Worm (Caenorhabditis elegans) whole organism, L3 larva: ENCODE data around the gene gex-4.
A peak's percentile ranks its signal among the peaks of the same experiment; 100 is the strongest.

Experiments
- R02D3.7 ChIP-seq: fragments of 150-350 bp; optimal IDR thresholded peaks from 2 replicates; lab custom pipeline; 2014; ENCODE audit warnings: missing biosample characterization, missing genetic modification characterization
- ZK546.5 ChIP-seq: sonication (generic microtip); optimal IDR thresholded peaks from 2 replicates; lab custom pipeline; 2017; ENCODE audit warnings: missing biosample characterization, missing genetic modification characterization
- aly-2 ChIP-seq: fragments of 150-350 bp; optimal IDR thresholded peaks from 2 replicates; lab custom pipeline; 2014; ENCODE audit warnings: missing biosample characterization, missing genetic modification characterization
- ama-1 ChIP-seq: fragments of 150-350 bp; optimal IDR thresholded peaks from 2 replicates; lab custom pipeline; 2018
- ceh-16 ChIP-seq: sonication (generic microtip); optimal IDR thresholded peaks from 2 replicates; lab custom pipeline; 2017; ENCODE audit warnings: missing biosample characterization, missing genetic modification characterization
- ceh-28 ChIP-seq: fragments of 150-350 bp; optimal IDR thresholded peaks from 2 replicates; lab custom pipeline; 2014; ENCODE audit warnings: missing biosample characterization, missing genetic modification reagents, missing genetic modification characterization
- ceh-82 ChIP-seq: fragments of 150-350 bp; optimal IDR thresholded peaks from 2 replicates; lab custom pipeline; 2014; ENCODE audit warnings: missing biosample characterization, missing genetic modification characterization
- ceh-9 ChIP-seq: sonication (generic microtip); optimal IDR thresholded peaks from 2 replicates; lab custom pipeline; 2018; ENCODE audit warnings: missing biosample characterization, missing genetic modification characterization
- daf-12 ChIP-seq: fragments of 150-350 bp; optimal IDR thresholded peaks from 2 replicates; lab custom pipeline; 2014; ENCODE audit warnings: missing biosample characterization, missing genetic modification reagents, missing genetic modification characterization
- egl-27 ChIP-seq: sonication (generic microtip); optimal IDR thresholded peaks from 4 replicates; lab custom pipeline; 2017; ENCODE audit warnings: missing biosample characterization, missing genetic modification reagents, missing genetic modification characterization
- egl-5 ChIP-seq: fragments of 150-350 bp; optimal IDR thresholded peaks from 2 replicates; lab custom pipeline; 2017; ENCODE audit warnings: missing biosample characterization, missing genetic modification reagents, missing genetic modification characterization, inconsistent platforms
- elt-1 ChIP-seq: fragments of 150-350 bp; optimal IDR thresholded peaks from 2 replicates; lab custom pipeline; 2014; ENCODE audit warnings: missing biosample characterization, missing genetic modification characterization
- elt-2 ChIP-seq: sonication (generic microtip); optimal IDR thresholded peaks from 2 replicates; lab custom pipeline; 2016; ENCODE audit warnings: missing genetic modification reagents, mild to moderate bottlenecking, missing genetic modification characterization, missing compliant biosample characterization
- elt-3 ChIP-seq, 3 experiments: fragments of 150-350 bp in 1 of 3; sonication (generic microtip) in 2 of 3; optimal IDR thresholded peaks; 2 replicates in 2 of 3; 4 replicates in 1 of 3; lab custom pipeline; 2014 to 2017; ENCODE audit warnings: missing biosample characterization in 3 of 3, missing genetic modification characterization in 3 of 3
- eor-1 ChIP-seq, 2 experiments: fragments of 150-350 bp; optimal IDR thresholded peaks; 2 replicates each; lab custom pipeline; 2014 to 2018; ENCODE audit warnings: missing biosample characterization in 2 of 2, missing genetic modification characterization in 2 of 2
- fkh-10 ChIP-seq: sonication (generic microtip); optimal IDR thresholded peaks from 2 replicates; lab custom pipeline; 2017; ENCODE audit warnings: missing biosample characterization, missing genetic modification reagents, missing genetic modification characterization
- fkh-2 ChIP-seq: fragments of 150-350 bp; optimal IDR thresholded peaks from 2 replicates; lab custom pipeline; 2014; ENCODE audit warnings: missing biosample characterization, missing genetic modification reagents, missing genetic modification characterization
- fos-1 ChIP-seq: fragments of 150-350 bp; optimal IDR thresholded peaks from 2 replicates; lab custom pipeline; 2014; ENCODE audit warnings: missing biosample characterization, missing genetic modification characterization
- hmg-11 ChIP-seq: sonication (generic microtip); optimal IDR thresholded peaks from 2 replicates; lab custom pipeline; 2016; ENCODE audit warnings: missing genetic modification characterization, missing compliant biosample characterization
- jun-1 ChIP-seq: fragments of 150-350 bp; optimal IDR thresholded peaks from 2 replicates; lab custom pipeline; 2014; ENCODE audit warnings: missing biosample characterization, missing genetic modification reagents, missing genetic modification characterization
- lin-15B ChIP-seq: fragments of 150-350 bp; optimal IDR thresholded peaks from 2 replicates; lab custom pipeline; 2014; ENCODE audit warnings: missing biosample characterization, missing genetic modification characterization
- lin-39 ChIP-seq: fragments of 150-350 bp; optimal IDR thresholded peaks from 2 replicates; lab custom pipeline; 2018; ENCODE audit warnings: missing biosample characterization, missing genetic modification reagents, missing genetic modification characterization
- lsy-12 ChIP-seq: sonication (generic microtip); optimal IDR thresholded peaks from 2 replicates; lab custom pipeline; 2016; ENCODE audit warnings: mild to moderate bottlenecking, missing genetic modification characterization, missing compliant biosample characterization
- mdl-1 ChIP-seq: fragments of 150-350 bp; optimal IDR thresholded peaks from 2 replicates; lab custom pipeline; 2014; ENCODE audit warnings: missing biosample characterization, missing genetic modification characterization
- mml-1 ChIP-seq: fragments of 150-350 bp; sonication (generic microtip); optimal IDR thresholded peaks from 3 replicates; lab custom pipeline; 2014; ENCODE audit warnings: missing biosample characterization, missing genetic modification characterization
- nfya-1 ChIP-seq: sonication (generic microtip); optimal IDR thresholded peaks from 2 replicates; lab custom pipeline; 2017; ENCODE audit warnings: missing genetic modification characterization, mild to moderate bottlenecking, missing compliant biosample characterization, antibody characterized with exemption, moderate library complexity; ENCODE audit not compliant: insufficient read depth
- nhr-11 ChIP-seq: fragments of 150-350 bp; optimal IDR thresholded peaks from 2 replicates; lab custom pipeline; 2014; ENCODE audit warnings: missing biosample characterization, missing genetic modification characterization
- nhr-12 ChIP-seq: fragments of 150-350 bp; optimal IDR thresholded peaks from 2 replicates; lab custom pipeline; 2014; ENCODE audit warnings: missing biosample characterization, missing genetic modification characterization
- nhr-23 ChIP-seq: fragments of 150-350 bp; optimal IDR thresholded peaks from 2 replicates; lab custom pipeline; 2014; ENCODE audit warnings: missing biosample characterization, missing genetic modification reagents, missing genetic modification characterization
- nhr-237 ChIP-seq: fragments of 150-350 bp; optimal IDR thresholded peaks from 2 replicates; lab custom pipeline; 2014; ENCODE audit warnings: missing biosample characterization, missing genetic modification characterization
- nhr-25 ChIP-seq: sonication (generic microtip); optimal IDR thresholded peaks from 2 replicates; lab custom pipeline; 2017; ENCODE audit warnings: missing biosample characterization, missing genetic modification characterization
- nhr-28 ChIP-seq: fragments of 150-350 bp; optimal IDR thresholded peaks from 2 replicates; lab custom pipeline; 2014; ENCODE audit warnings: missing biosample characterization, missing genetic modification characterization
- nhr-43 ChIP-seq: sonication (generic microtip); optimal IDR thresholded peaks from 2 replicates; lab custom pipeline; 2016; ENCODE audit warnings: mild to moderate bottlenecking, missing genetic modification characterization, missing compliant biosample characterization; ENCODE audit not compliant: poor library complexity, severe bottlenecking
- nhr-67 ChIP-seq: fragments of 150-350 bp; optimal IDR thresholded peaks from 2 replicates; lab custom pipeline; 2014; ENCODE audit warnings: missing biosample characterization, missing genetic modification characterization
- nhr-76 ChIP-seq: fragments of 150-350 bp; sonication (generic microtip); optimal IDR thresholded peaks from 5 replicates; lab custom pipeline; 2014; ENCODE audit warnings: missing biosample characterization, missing genetic modification characterization
- nhr-77 ChIP-seq: fragments of 150-350 bp; optimal IDR thresholded peaks from 2 replicates; lab custom pipeline; 2014; ENCODE audit warnings: missing biosample characterization, missing genetic modification characterization
- pha-4 ChIP-seq: fragments of 150-350 bp; optimal IDR thresholded peaks from 2 replicates; lab custom pipeline; 2014; ENCODE audit warnings: missing biosample characterization, missing genetic modification reagents, missing genetic modification characterization
- pqm-1 ChIP-seq: fragments of 150-350 bp; optimal IDR thresholded peaks from 2 replicates; lab custom pipeline; 2017; ENCODE audit warnings: missing biosample characterization, missing genetic modification characterization, inconsistent platforms
- sea-2 ChIP-seq: fragments of 150-350 bp; sonication (generic microtip); optimal IDR thresholded peaks from 4 replicates; lab custom pipeline; 2014; ENCODE audit warnings: missing biosample characterization, missing genetic modification reagents, missing genetic modification characterization
- skn-1 ChIP-seq: fragments of 150-350 bp; optimal IDR thresholded peaks from 2 replicates; lab custom pipeline; 2014; ENCODE audit warnings: missing biosample characterization, missing genetic modification characterization
- snpc-4 ChIP-seq: fragments of 150-350 bp; optimal IDR thresholded peaks from 2 replicates; lab custom pipeline; 2014; ENCODE audit warnings: missing biosample characterization, missing genetic modification characterization
- tbx-2 ChIP-seq: sonication (generic microtip); optimal IDR thresholded peaks from 2 replicates; lab custom pipeline; 2016; ENCODE audit warnings: mild to moderate bottlenecking, missing genetic modification characterization, missing compliant biosample characterization
- unc-39 ChIP-seq: sonication (generic microtip); optimal IDR thresholded peaks from 4 replicates; lab custom pipeline; 2017; ENCODE audit warnings: missing biosample characterization, missing genetic modification characterization
- unc-62 ChIP-seq: fragments of 150-350 bp; sonication (generic microtip); optimal IDR thresholded peaks from 4 replicates; lab custom pipeline; 2014; ENCODE audit warnings: missing biosample characterization, missing genetic modification reagents, missing genetic modification characterization
- zag-1 ChIP-seq: fragments of 150-350 bp; optimal IDR thresholded peaks from 2 replicates; lab custom pipeline; 2014; ENCODE audit warnings: missing biosample characterization, missing genetic modification characterization
- ztf-11 ChIP-seq: fragments of 150-350 bp; optimal IDR thresholded peaks from 2 replicates; lab custom pipeline; 2014; ENCODE audit warnings: missing biosample characterization, missing genetic modification characterization
- ztf-4 ChIP-seq: fragments of 150-350 bp; optimal IDR thresholded peaks from 2 replicates; lab custom pipeline; 2014; ENCODE audit warnings: missing biosample characterization, missing genetic modification characterization

Gene gex-4

ce11 chrIII:12250114-12250792, 31.8 kb upstream of the gex-4 start, which contains the start of the genes tim-1 and Y75B8A.23:
Gene tim-1, minus strand, starts transcription at chrIII:12250164.
Gene Y75B8A.23, plus strand, starts transcription at chrIII:12250660.
- TF ChIP-seq nhr-23 (tag; lab: Kevin White, UChicago), result peak; percentile 98
- peak; percentile 78 for TF ChIP-seq elt-2 (tag; lab: Kevin White, UChicago)
- peak; percentile 63 for TF ChIP-seq nhr-28 (tag; lab: Kevin White, UChicago)
- TF ChIP-seq jun-1, result peak; percentile 94
- TF ChIP-seq ceh-82 (tag; lab: Kevin White, UChicago), result peak; percentile 84
- no peak for TF ChIP-seq ceh-9 (tag; lab: Kevin White, UChicago)
- TF ChIP-seq egl-5, result peak; percentile 82
- TF ChIP-seq aly-2 (tag; lab: Kevin White, UChicago), result peak; percentile 85
- TF ChIP-seq nfya-1 (tag; lab: Kevin White, UChicago), result peak; percentile 98
- peak; percentile 74 for TF ChIP-seq tbx-2 (tag; lab: Kevin White, UChicago)
- no peak for TF ChIP-seq nhr-237 (tag; lab: Kevin White, UChicago)
- TF ChIP-seq skn-1 (tag; lab: Kevin White, UChicago), result peak; percentile 90
- TF ChIP-seq lin-39 (tag; lab: Kevin White, UChicago), result peak; percentile 96
- TF ChIP-seq elt-3 (tag; optimal IDR thresholded peaks at IDR 0.05; lab: Kevin White, UChicago), result peak in 2 of 3 experiments; percentile 31 to 82
- peak; percentile 70 for TF ChIP-seq nhr-77 (tag; lab: Kevin White, UChicago)
- TF ChIP-seq fkh-10 (GFP tag; lab: Kevin White, UChicago), result peak; percentile 56
- peak; percentile 36 for TF ChIP-seq nhr-11 (tag; lab: Kevin White, UChicago)
- no peak for TF ChIP-seq nhr-67 (tag; lab: Kevin White, UChicago)
- peak; percentile 75 for TF ChIP-seq unc-62
- peak; percentile 88 for TF ChIP-seq pqm-1 (tag; lab: Kevin White, UChicago)
- TF ChIP-seq R02D3.7 (tag; lab: Kevin White, UChicago), result peak; percentile 85
- peak; percentile 51 for TF ChIP-seq ztf-4 (tag; lab: Kevin White, UChicago)
- TF ChIP-seq ama-1 (lab: Kevin White, UChicago), result peak; percentile 99
- peak; percentile 60 for TF ChIP-seq unc-39
- TF ChIP-seq ztf-11 (tag; lab: Kevin White, UChicago), result no peak
- peak; percentile 94 for TF ChIP-seq nhr-25
- TF ChIP-seq mml-1, result no peak
- peak; percentile 100 for TF ChIP-seq snpc-4 (tag; lab: Kevin White, UChicago)
- no peak for TF ChIP-seq ZK546.5
- TF ChIP-seq lsy-12 (tag; lab: Kevin White, UChicago), result peak; percentile 90
- no peak for TF ChIP-seq zag-1 (tag; lab: Kevin White, UChicago)
- TF ChIP-seq fos-1 (tag; lab: Kevin White, UChicago), result peak; percentile 41
- TF ChIP-seq daf-12 (tag; lab: Kevin White, UChicago), result peak; percentile 46
- TF ChIP-seq nhr-76 (tag; lab: Kevin White, UChicago), result peak; percentile 67
- no peak for TF ChIP-seq sea-2 (GFP tag; lab: Kevin White, UChicago)
- TF ChIP-seq hmg-11 (tag; lab: Kevin White, UChicago), result peak; percentile 89
- TF ChIP-seq eor-1 (tag; optimal IDR thresholded peaks at IDR 0.05; lab: Kevin White, UChicago), result peak in 1 of 2 experiments; percentile 58
- peak; percentile 94 for TF ChIP-seq pha-4
- TF ChIP-seq egl-27 (tag; lab: Kevin White, UChicago), result peak; percentile 55
- peak; percentile 92 for TF ChIP-seq nhr-43 (tag; lab: Kevin White, UChicago)
- TF ChIP-seq mdl-1 (tag; lab: Kevin White, UChicago), result peak; percentile 29
- no peak for TF ChIP-seq nhr-12 (tag; lab: Kevin White, UChicago)
- peak; percentile 94 for TF ChIP-seq lin-15B
- peak; percentile 70 for TF ChIP-seq ceh-16 (tag; lab: Kevin White, UChicago)
- peak; percentile 26 for TF ChIP-seq elt-1 (tag; lab: Kevin White, UChicago)
- TF ChIP-seq ceh-28 (tag; lab: Kevin White, UChicago), result peak; percentile 75
- TF ChIP-seq fkh-2 (tag; lab: Kevin White, UChicago), result peak; percentile 2
- TF ChIP-seq, all 47 proteins: peak for 38
